Fruit fly (Drosophila melanogaster) whole organism, prepupa: ENCODE measurements around the gene bib.

Source experiments
- CG10631 ChIP-seq: fragments of 200-800 bp; sonication (Bioruptor generic); optimal IDR thresholded peaks from 2 replicates; lab custom pipeline; 2016; ENCODE audit warnings: missing biosample characterization, missing genetic modification characterization
- CG10669 ChIP-seq: fragments of 200-800 bp; sonication (Bioruptor generic); optimal IDR thresholded peaks from 3 replicates; lab custom pipeline; 2018; ENCODE audit warnings: missing biosample characterization, mild to moderate bottlenecking, missing genetic modification characterization, moderate library complexity
- CG11294 ChIP-seq: fragments of 200-800 bp; sonication (Bioruptor generic); IDR thresholded peaks from 2 replicates; pipeline ENCODE4 v1.3.6; 2022; ENCODE audit warnings: missing biosample characterization, missing genetic modification characterization
- CG11762 ChIP-seq: fragments of 200-800 bp; sonication (Bioruptor generic); optimal IDR thresholded peaks from 3 replicates; lab custom pipeline; 2016; ENCODE audit warnings: missing biosample characterization, missing genetic modification characterization; ENCODE audit not compliant: insufficient read depth
- CG11902 ChIP-seq: fragments of 200-800 bp; sonication (Bioruptor generic); optimal IDR thresholded peaks from 3 replicates; lab custom pipeline; 2016; ENCODE audit warnings: missing biosample characterization, missing genetic modification characterization
- CG15336 ChIP-seq: fragments of 200-800 bp; sonication (Bioruptor generic); IDR thresholded peaks from 2 replicates; pipeline ENCODE4 v1.3.6; 2022; ENCODE audit warnings: missing biosample characterization, missing genetic modification characterization
- CG16779 ChIP-seq: fragments of 200-800 bp; sonication (Bioruptor generic); optimal IDR thresholded peaks from 3 replicates; lab custom pipeline; 2017; ENCODE audit warnings: missing biosample characterization, mild to moderate bottlenecking, missing genetic modification characterization
- CG3032 ChIP-seq: fragments of 200-800 bp; optimal IDR thresholded peaks from 2 replicates; lab custom pipeline; 2019; ENCODE audit warnings: missing biosample characterization, mild to moderate bottlenecking, missing genetic modification characterization, moderate library complexity
- CG31627 ChIP-seq: fragments of 200-800 bp; sonication (Bioruptor generic); optimal IDR thresholded peaks from 3 replicates; lab custom pipeline; 2016; ENCODE audit warnings: missing biosample characterization, missing genetic modification characterization
- CG32006 ChIP-seq: fragments of 200-800 bp; sonication (Bioruptor generic); optimal IDR thresholded peaks from 3 replicates; lab custom pipeline; 2017; ENCODE audit warnings: missing biosample characterization, mild to moderate bottlenecking, missing genetic modification characterization
- CG34406 ChIP-seq: fragments of 200-800 bp; sonication (Bioruptor generic); optimal IDR thresholded peaks from 3 replicates; lab custom pipeline; 2016; ENCODE audit warnings: missing biosample characterization, missing genetic modification characterization
- CG3919 ChIP-seq: fragments of 200-800 bp; sonication (Bioruptor generic); optimal IDR thresholded peaks from 3 replicates; lab custom pipeline; 2016; ENCODE audit warnings: missing biosample characterization, missing genetic modification characterization
- CG4318 ChIP-seq: fragments of 200-800 bp; sonication (Bioruptor generic); optimal IDR thresholded peaks from 3 replicates; lab custom pipeline; 2017; ENCODE audit warnings: missing biosample characterization, mild to moderate bottlenecking, missing genetic modification characterization
- CG6163 ChIP-seq: fragments of 200-800 bp; sonication (Bioruptor generic); IDR thresholded peaks from 3 replicates; pipeline ENCODE4 v1.3.6; 2022; ENCODE audit warnings: missing biosample characterization, missing genetic modification characterization
- CG6276 ChIP-seq: fragments of 200-800 bp; sonication (Bioruptor generic); optimal IDR thresholded peaks from 2 replicates; lab custom pipeline; 2017; ENCODE audit warnings: missing biosample characterization, mild to moderate bottlenecking, missing genetic modification characterization
- CG6792 ChIP-seq: fragments of 200-800 bp; sonication (Bioruptor generic); optimal IDR thresholded peaks from 3 replicates; lab custom pipeline; 2016; ENCODE audit warnings: missing biosample characterization, missing genetic modification characterization
- CG6854 ChIP-seq: fragments of 200-800 bp; sonication (Bioruptor generic); optimal IDR thresholded peaks from 2 replicates; lab custom pipeline; 2017; ENCODE audit warnings: missing biosample characterization, mild to moderate bottlenecking, missing genetic modification characterization
- CG7368 ChIP-seq: fragments of 200-800 bp; sonication (Bioruptor generic); optimal IDR thresholded peaks from 3 replicates; lab custom pipeline; 2016; ENCODE audit warnings: missing biosample characterization, missing genetic modification characterization
- CG8119 ChIP-seq: fragments of 200-800 bp; sonication (Bioruptor generic); IDR thresholded peaks from 3 replicates; pipeline ENCODE4 v1.3.6; 2022; ENCODE audit warnings: missing biosample characterization, missing genetic modification characterization
- CG8319 ChIP-seq: fragments of 200-800 bp; sonication (Bioruptor generic); optimal IDR thresholded peaks from 3 replicates; lab custom pipeline; 2016; ENCODE audit warnings: missing biosample characterization, missing genetic modification characterization
- CG9139 ChIP-seq: fragments of 200-800 bp; sonication (Bioruptor generic); optimal IDR thresholded peaks from 3 replicates; lab custom pipeline; 2017; ENCODE audit warnings: missing biosample characterization, mild to moderate bottlenecking, missing genetic modification characterization
- Eip75B ChIP-seq: fragments of 200-800 bp; sonication (Bioruptor generic); optimal IDR thresholded peaks from 3 replicates; lab custom pipeline; 2016; ENCODE audit warnings: missing biosample characterization, missing genetic modification characterization
- Ets96B ChIP-seq: fragments of 200-800 bp; optimal IDR thresholded peaks from 2 replicates; lab custom pipeline; 2019; ENCODE audit warnings: missing biosample characterization, mild to moderate bottlenecking, missing genetic modification characterization, moderate library complexity
- Hr39 ChIP-seq: fragments of 200-800 bp; sonication (Bioruptor generic); optimal IDR thresholded peaks from 2 replicates; lab custom pipeline; 2016; ENCODE audit warnings: missing biosample characterization, missing genetic modification characterization
- Hr4 ChIP-seq: fragments of 200-800 bp; sonication (Bioruptor generic); optimal IDR thresholded peaks from 3 replicates; lab custom pipeline; 2016; ENCODE audit warnings: missing biosample characterization, missing genetic modification characterization
- Met ChIP-seq: fragments of 200-800 bp; sonication (Bioruptor generic); optimal IDR thresholded peaks from 3 replicates; lab custom pipeline; 2016; ENCODE audit warnings: missing biosample characterization, missing genetic modification characterization
- Sox102F ChIP-seq: fragments of 200-800 bp; sonication (Bioruptor generic); optimal IDR thresholded peaks from 2 replicates; lab custom pipeline; 2016; ENCODE audit warnings: missing biosample characterization, mild to moderate bottlenecking, missing genetic modification characterization
- Sox14 ChIP-seq: fragments of 200-800 bp; sonication (Bioruptor generic); optimal IDR thresholded peaks from 3 replicates; lab custom pipeline; 2016; ENCODE audit warnings: missing biosample characterization, missing genetic modification characterization
- Sox15 ChIP-seq: fragments of 200-800 bp; sonication (Bioruptor generic); optimal IDR thresholded peaks from 3 replicates; lab custom pipeline; 2016; ENCODE audit warnings: missing biosample characterization, missing genetic modification characterization
- achi ChIP-seq: fragments of 200-800 bp; sonication (Bioruptor generic); optimal IDR thresholded peaks from 3 replicates; lab custom pipeline; 2016; ENCODE audit warnings: missing biosample characterization, missing genetic modification characterization
- acj6 ChIP-seq: fragments of 200-800 bp; sonication (Bioruptor generic); optimal IDR thresholded peaks from 3 replicates; lab custom pipeline; 2016; ENCODE audit warnings: missing biosample characterization, missing genetic modification characterization
- cyc ChIP-seq: fragments of 200-800 bp; sonication (Bioruptor generic); optimal IDR thresholded peaks from 3 replicates; lab custom pipeline; 2016; ENCODE audit warnings: missing biosample characterization, missing genetic modification characterization
- dac ChIP-seq: fragments of 200-800 bp; sonication (Bioruptor generic); optimal IDR thresholded peaks from 2 replicates; lab custom pipeline; 2017; ENCODE audit warnings: missing biosample characterization, mild to moderate bottlenecking, missing genetic modification characterization
- eg ChIP-seq: fragments of 200-800 bp; sonication (Bioruptor generic); IDR thresholded peaks from 3 replicates; pipeline ENCODE4 v1.3.6; 2022; ENCODE audit warnings: missing biosample characterization, missing genetic modification characterization
- esn ChIP-seq: fragments of 200-800 bp; sonication (Bioruptor generic); optimal IDR thresholded peaks from 2 replicates; lab custom pipeline; 2016; ENCODE audit warnings: missing biosample characterization, mild to moderate bottlenecking, missing genetic modification characterization, moderate library complexity
- fd59A ChIP-seq: fragments of 200-800 bp; sonication (Bioruptor generic); optimal IDR thresholded peaks from 2 replicates; lab custom pipeline; 2017; ENCODE audit warnings: missing biosample characterization, mild to moderate bottlenecking, missing genetic modification characterization, missing genetic modification reagents
- fkh ChIP-seq: fragments of 200-800 bp; sonication (Bioruptor generic); optimal IDR thresholded peaks from 3 replicates; lab custom pipeline; 2017; ENCODE audit warnings: missing biosample characterization, mild to moderate bottlenecking, missing genetic modification characterization, moderate library complexity
- net ChIP-seq: fragments of 200-800 bp; sonication (Bioruptor generic); optimal IDR thresholded peaks from 3 replicates; lab custom pipeline; 2016; ENCODE audit warnings: missing biosample characterization, missing genetic modification characterization
- salr ChIP-seq, 2 experiments: fragments of 200-800 bp; sonication (Bioruptor generic); optimal IDR thresholded peaks; 3 replicates each; lab custom pipeline; 2016 to 2018; ENCODE audit warnings: missing biosample characterization in 2 of 2, missing genetic modification characterization in 2 of 2, mild to moderate bottlenecking in 1 of 2
- spab ChIP-seq: fragments of 200-800 bp; sonication (Bioruptor generic); optimal IDR thresholded peaks from 2 replicates; lab custom pipeline; 2017; ENCODE audit warnings: missing biosample characterization, mild to moderate bottlenecking, missing genetic modification characterization, missing genetic modification reagents
- ss ChIP-seq, 2 experiments: fragments of 200-800 bp; sonication (Bioruptor generic); optimal IDR thresholded peaks; 2 replicates in 1 of 2; 3 replicates in 1 of 2; lab custom pipeline; 2017 to 2018; ENCODE audit warnings: mild to moderate bottlenecking in 2 of 2, missing biosample characterization in 2 of 2, missing genetic modification characterization in 2 of 2, moderate library complexity in 1 of 2
- topi ChIP-seq: fragments of 200-800 bp; sonication (Bioruptor generic); optimal IDR thresholded peaks from 3 replicates; lab custom pipeline; 2016; ENCODE audit warnings: missing biosample characterization, missing genetic modification characterization
- vri ChIP-seq: fragments of 200-800 bp; sonication (Bioruptor generic); optimal IDR thresholded peaks from 3 replicates; lab custom pipeline; 2016; ENCODE audit warnings: missing biosample characterization, mild to moderate bottlenecking, missing genetic modification characterization

bib gene

dm6 chr2L:9982516-9982915, 1.9 kb upstream of the bib start (continued):
- peak; percentile 58 for TF ChIP-seq CG31627 (GFP tag; lab: Kevin White, UChicago)
- peak; percentile 71 for TF ChIP-seq achi (GFP tag; lab: Kevin White, UChicago)
- TF ChIP-seq CG8319 (GFP tag; lab: Kevin White, UChicago), result peak; percentile 68
- peak; percentile 73 for TF ChIP-seq Ets96B (tag; lab: Kevin White, UChicago)
- TF ChIP-seq CG11294, result no peak
- TF ChIP-seq CG6854 (GFP tag; lab: Kevin White, UChicago), result peak; percentile 56
- TF ChIP-seq salr (GFP tag; optimal IDR thresholded peaks at IDR 0.05; lab: Kevin White, UChicago), result no peak
- TF ChIP-seq CG7368 (GFP tag; lab: Kevin White, UChicago), result peak; percentile 63
- TF ChIP-seq Eip75B, result peak; percentile 69
- peak; percentile 53 for TF ChIP-seq Hr39 (GFP tag; lab: Kevin White, UChicago)
- no peak for TF ChIP-seq CG15336 (GFP tag; lab: Robert Waterston, UW)
- peak; percentile 42 for TF ChIP-seq CG11762 (GFP tag; lab: Kevin White, UChicago)
- TF ChIP-seq CG3919 (GFP tag; lab: Kevin White, UChicago), result peak; percentile 77
- peak; percentile 39 for TF ChIP-seq vri (GFP tag; lab: Kevin White, UChicago)
- TF ChIP-seq CG32006 (GFP tag; lab: Kevin White, UChicago), result peak; percentile 5
- no peak; the same call in 2 of the 3 replicates for TF ChIP-seq CG6163
- peak; percentile 54 for TF ChIP-seq CG11902 (GFP tag; lab: Kevin White, UChicago)
- peak; percentile 75 for TF ChIP-seq CG34406 (GFP tag; lab: Kevin White, UChicago)
- peak; percentile 92 for TF ChIP-seq Met (GFP tag; lab: Kevin White, UChicago)
- TF ChIP-seq Hr4 (GFP tag; lab: Kevin White, UChicago), result no peak
- TF ChIP-seq fkh (GFP tag; lab: Kevin White, UChicago), result no peak
- peak; percentile 68 for TF ChIP-seq Sox102F (GFP tag; lab: Kevin White, UChicago)
- TF ChIP-seq fd59A (GFP tag; lab: Kevin White, UChicago), result peak; percentile 16

- TF ChIP-seq spab (GFP tag; lab: Kevin White, UChicago), result peak; percentile 93
- peak; percentile 59 for TF ChIP-seq Hr4 (GFP tag; lab: Kevin White, UChicago)
- TF ChIP-seq CG8119 (GFP tag; lab: Robert Waterston, UW), result peak; percentile 90
- TF ChIP-seq CG15336 (GFP tag; lab: Robert Waterston, UW), result peak; percentile 91
- TF ChIP-seq Met (GFP tag; lab: Kevin White, UChicago), result peak; percentile 95
- TF ChIP-seq CG6792, result peak; percentile 90
- peak; percentile 72 for TF ChIP-seq CG16779
- TF ChIP-seq eg, result peak; percentile 94
- TF ChIP-seq Sox14 (GFP tag; lab: Kevin White, UChicago), result peak; percentile 94
- TF ChIP-seq CG3032, result peak; percentile 93
- peak; percentile 80 for TF ChIP-seq CG11762 (GFP tag; lab: Kevin White, UChicago)
- TF ChIP-seq fd59A (GFP tag; lab: Kevin White, UChicago), result peak; percentile 91
- TF ChIP-seq Sox102F (GFP tag; lab: Kevin White, UChicago), result peak; percentile 94
- peak; percentile 88 for TF ChIP-seq CG6854 (GFP tag; lab: Kevin White, UChicago)
- peak; percentile 94 for TF ChIP-seq CG10631
- peak; percentile 49 for TF ChIP-seq dac (GFP tag; lab: Kevin White, UChicago)
- TF ChIP-seq cyc (GFP tag; lab: Kevin White, UChicago), result peak; percentile 94
- TF ChIP-seq topi (GFP tag; lab: Kevin White, UChicago), result peak; percentile 92
- peak; percentile 93 for TF ChIP-seq acj6 (GFP tag; lab: Kevin White, UChicago)
- TF ChIP-seq net (GFP tag; lab: Kevin White, UChicago), result peak; percentile 90
- peak; percentile 94 for TF ChIP-seq esn
- TF ChIP-seq CG6163, result peak; percentile 97
- TF ChIP-seq CG6276 (GFP tag; lab: Kevin White, UChicago), result peak; percentile 83
- peak; percentile 75 for TF ChIP-seq vri (GFP tag; lab: Kevin White, UChicago)
- TF ChIP-seq CG4318 (GFP tag; lab: Kevin White, UChicago), result peak; percentile 78
- peak; percentile 66 to 90 for TF ChIP-seq salr (GFP tag; optimal IDR thresholded peaks at IDR 0.05; lab: Kevin White, UChicago)
- TF ChIP-seq CG32006 (GFP tag; lab: Kevin White, UChicago), result peak; percentile 88
- peak; percentile 85 for TF ChIP-seq CG8319 (GFP tag; lab: Kevin White, UChicago)
- peak; percentile 80 for TF ChIP-seq Sox15 (GFP tag; lab: Kevin White, UChicago)
- peak; percentile 93 for TF ChIP-seq Hr39 (GFP tag; lab: Kevin White, UChicago)
- peak; percentile 79 for TF ChIP-seq CG11294
- TF ChIP-seq ss (GFP tag; optimal IDR thresholded peaks at IDR 0.05; lab: Kevin White, UChicago), result peak; percentile 92 to 94
- no peak for TF ChIP-seq fkh (GFP tag; lab: Kevin White, UChicago)
- peak; percentile 91 for TF ChIP-seq CG34406 (GFP tag; lab: Kevin White, UChicago)
- peak; percentile 94 for TF ChIP-seq CG10669 (GFP tag; lab: Kevin White, UChicago)
- TF ChIP-seq CG31627 (GFP tag; lab: Kevin White, UChicago), result peak; percentile 93
- peak; percentile 90 for TF ChIP-seq CG9139 (GFP tag; lab: Kevin White, UChicago)
These were observed 2.2 kb downstream of the bib start for dm6 chr2L:9986402-9987350.
